Worm (Caenorhabditis elegans) whole organism, L4/young adult: Measurements from ENCODE around the gene ZK470.6.

Experiments
- W03F9.2 ChIP-seq: fragments of 150-350 bp; optimal IDR thresholded peaks from 2 replicates; lab custom pipeline; 2014; ENCODE audit warnings: missing biosample characterization, missing genetic modification characterization
- dao-5 ChIP-seq: sonication (generic microtip); optimal IDR thresholded peaks from 2 replicates; lab custom pipeline; 2016; ENCODE audit warnings: missing genotype, missing genetic modification characterization, moderate library complexity, missing compliant biosample characterization
- him-1 ChIP-seq: sonication (generic microtip); optimal IDR thresholded peaks from 2 replicates; lab custom pipeline; 2016; ENCODE audit warnings: missing genotype, missing genetic modification reagents, missing genetic modification characterization, missing compliant biosample characterization

ZK470.6 gene

ce11 chrX:4147600-4148448 is 29.5 kb downstream of the ZK470.6 start:
- TF ChIP-seq dao-5 (tag; lab: Kevin White, UChicago) (no peak), him-1 (peak; percentile 20), W03F9.2 (tag; lab: Kevin White, UChicago) (peak; percentile 14)

DNA sequence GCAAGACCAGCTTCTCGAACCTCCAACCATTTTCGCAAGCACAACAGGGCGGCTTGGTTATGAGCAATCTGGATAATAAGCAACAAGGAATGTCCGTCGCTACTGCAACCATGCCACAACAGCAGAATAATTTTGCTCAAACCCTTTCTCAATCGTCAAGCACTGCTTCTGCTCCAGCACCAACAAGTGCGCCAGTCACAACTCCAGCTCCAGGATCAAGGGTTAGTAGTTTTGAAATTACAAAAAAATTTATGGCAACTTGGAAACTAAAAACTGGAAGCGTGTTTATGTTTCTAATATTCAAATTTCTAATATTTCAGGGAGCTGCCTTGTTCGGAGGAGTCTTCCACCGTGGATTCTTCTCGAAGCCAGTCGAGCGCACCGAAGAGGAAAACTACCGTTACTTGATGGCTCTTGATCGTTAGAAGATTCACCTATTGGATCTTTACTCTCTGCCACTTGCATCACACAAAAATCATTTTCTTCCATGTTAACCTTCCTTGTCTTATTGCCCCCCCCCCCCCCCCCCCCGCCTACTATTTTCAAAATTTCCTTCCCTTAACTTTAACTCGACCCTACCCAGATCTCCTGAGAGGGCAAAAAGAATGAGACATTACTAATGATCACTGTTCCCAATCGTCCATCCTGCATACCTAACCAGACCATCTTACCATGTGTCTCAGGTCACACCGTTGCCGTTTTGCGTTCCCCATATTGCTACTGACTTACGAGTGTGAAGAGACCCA is 30.3 kb downstream of the ZK470.6 start:
- TF ChIP-seq W03F9.2 (tag; lab: Kevin White, UChicago) (no peak), him-1 (no peak), dao-5 (tag; lab: Kevin White, UChicago) (no peak)

DNA sequence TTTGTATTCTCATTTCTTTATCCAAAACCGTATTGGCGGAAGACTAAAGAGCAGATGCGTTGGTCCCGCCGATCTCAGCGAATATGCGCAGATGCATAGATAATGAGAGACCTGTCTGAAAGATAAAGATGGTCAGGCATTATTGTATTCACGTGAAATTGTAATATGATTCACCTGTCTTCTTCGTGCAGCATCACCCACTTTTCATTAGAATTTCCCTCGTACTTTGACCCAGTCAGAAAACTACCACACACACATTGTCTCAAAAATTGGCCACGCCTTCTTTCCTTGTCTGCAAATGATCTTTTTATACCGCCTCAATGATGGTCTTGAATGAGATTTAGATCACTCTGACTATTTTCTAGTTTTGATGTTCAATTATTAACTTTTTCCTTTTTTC is 31.2 kb downstream of the ZK470.6 start:
- TF ChIP-seq W03F9.2 (tag; lab: Kevin White, UChicago) (no peak), him-1 (no peak), dao-5 (tag; lab: Kevin White, UChicago) (no peak)

ce11 chrX:4145051-4145826 is 32.1 kb downstream of the ZK470.6 start:
- TF ChIP-seq him-1 (peak; percentile 82), W03F9.2 (tag; lab: Kevin White, UChicago) (no peak), dao-5 (tag; lab: Kevin White, UChicago) (peak; percentile 50)

ce11 chrX:4144136-4144781 is 33.0 kb downstream of the ZK470.6 start:
- TF ChIP-seq him-1, result no peak
- TF ChIP-seq W03F9.2 (tag; lab: Kevin White, UChicago), result no peak
- no peak for TF ChIP-seq dao-5 (tag; lab: Kevin White, UChicago)

ce11 chrX:4143260-4144018 is 33.9 kb downstream of the ZK470.6 start:
- TF ChIP-seq dao-5 (tag; lab: Kevin White, UChicago) (no peak), him-1 (no peak), W03F9.2 (tag; lab: Kevin White, UChicago) (no peak)

- no peak for TF ChIP-seq dao-5 (tag; lab: Kevin White, UChicago)
These were observed 34.5 kb downstream of the ZK470.6 start for ce11 chrX:4142648-4143259.

DNA sequence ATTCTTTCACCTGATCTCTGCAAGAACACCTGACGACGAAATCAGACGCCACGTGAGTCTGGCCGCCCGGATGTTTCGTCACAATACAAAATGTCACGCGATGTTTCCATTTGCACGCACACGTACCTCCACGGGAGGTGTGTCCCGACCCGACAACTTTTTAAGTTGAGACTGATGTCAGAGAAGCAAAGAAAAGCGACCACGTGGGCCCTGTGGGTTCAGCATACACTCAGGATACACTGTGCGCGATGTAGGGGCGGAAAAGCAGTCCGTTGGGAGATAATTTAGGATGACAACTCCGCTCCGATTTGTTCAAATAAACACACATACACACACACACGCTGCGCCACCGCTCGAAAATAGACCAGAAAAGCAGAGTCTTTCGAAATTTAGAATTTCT is 35.1 kb downstream of the ZK470.6 start:
- TF ChIP-seq him-1, result no peak
- no peak for TF ChIP-seq dao-5 (tag; lab: Kevin White, UChicago)
- TF ChIP-seq W03F9.2 (tag; lab: Kevin White, UChicago), result no peak

ce11 chrX:4140755-4141417 is 36.4 kb downstream of the ZK470.6 start:
- TF ChIP-seq W03F9.2 (tag; lab: Kevin White, UChicago), result no peak
- no peak for TF ChIP-seq dao-5 (tag; lab: Kevin White, UChicago)

DNA sequence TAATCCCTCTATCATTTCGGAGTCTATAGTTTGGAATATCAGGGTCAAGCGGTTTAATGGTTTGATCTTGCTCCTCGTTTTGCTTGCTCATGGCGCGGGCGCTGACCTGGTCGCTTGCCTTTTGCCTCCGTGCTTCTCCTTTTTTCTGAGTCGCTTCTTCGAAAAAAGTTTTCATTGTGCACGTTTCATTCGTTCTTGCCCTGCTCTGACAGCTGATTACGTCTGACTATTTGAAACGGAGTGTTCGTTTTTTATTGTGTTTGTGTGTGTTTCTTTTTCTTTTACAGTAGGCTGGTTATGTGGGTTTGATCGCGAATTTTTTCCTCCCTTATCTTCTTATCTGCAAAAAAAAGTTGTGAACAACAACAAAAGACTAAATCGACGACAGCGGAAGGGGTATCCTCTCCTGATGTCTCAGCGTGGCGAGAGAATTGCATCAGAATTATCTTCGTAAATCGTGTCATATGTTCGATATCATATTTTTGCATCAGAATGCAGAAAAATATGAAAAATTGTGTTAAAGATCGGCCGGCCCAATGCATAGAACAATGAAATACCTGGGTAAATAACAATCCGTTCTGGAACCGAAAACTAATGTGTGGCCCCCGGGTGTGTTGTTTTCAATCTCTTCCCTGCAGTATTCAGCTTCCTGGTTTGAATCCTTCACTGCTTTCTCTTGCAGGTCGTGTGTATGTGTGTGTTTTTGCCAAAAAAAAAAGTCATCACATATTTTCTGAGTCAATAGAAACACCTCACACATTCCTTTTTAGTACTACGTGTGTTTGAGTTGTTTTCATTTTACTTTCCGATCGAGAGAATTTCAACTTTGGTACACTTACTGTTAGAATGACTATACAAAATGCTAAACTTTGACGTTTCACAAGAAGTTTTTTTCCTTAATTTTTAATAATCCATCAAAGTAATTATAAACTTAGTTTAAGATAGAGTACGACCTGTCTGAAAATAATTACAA is 37.4 kb downstream of the ZK470.6 start, which contains the start of gene ZK470.4:
TSS of gene ZK470.4 (minus strand) at position 175 of the 973 bp plus-strand sequence.
- no peak for TF ChIP-seq dao-5 (tag; lab: Kevin White, UChicago)
- TF ChIP-seq W03F9.2 (tag; lab: Kevin White, UChicago), result peak; percentile 11
